Fruit fly (Drosophila melanogaster): ENCODE measurements around the gene CG33493.

dm6 chr3L:10674940-10675339 is 18.0 kb downstream of the CG33493 start:
- no peak for TF ChIP-seq insv (optimal IDR thresholded peaks at IDR 0.05)
- no peak for TF ChIP-seq Sin3A (optimal IDR thresholded peaks at IDR 0.05)
- TF ChIP-seq ttk (optimal IDR thresholded peaks at IDR 0.05): no peak

Measured in Kc167 (cell line).